Fruit fly (Drosophila melanogaster) whole organism, pupa: ENCODE results near the gene CG13917.

Experiments
- CG10348 ChIP-seq: fragments of 200-800 bp; sonication (Bioruptor generic); IDR thresholded peaks from 2 replicates; pipeline ENCODE4 v1.3.6; 2022; ENCODE audit warnings: missing biosample characterization, missing genetic modification characterization
- CG12605 ChIP-seq: fragments of 200-800 bp; sonication (Bioruptor generic); IDR thresholded peaks from 2 replicates; pipeline ENCODE4 v1.3.6; 2022; ENCODE audit warnings: missing biosample characterization, missing genetic modification characterization
- CG13204 ChIP-seq: fragments of 200-800 bp; sonication (Bioruptor generic); optimal IDR thresholded peaks from 2 replicates; lab custom pipeline; 2018; ENCODE audit warnings: missing biosample characterization, mild to moderate bottlenecking, missing genetic modification characterization, moderate library complexity
- CG14655 ChIP-seq: fragments of 200-800 bp; sonication (Bioruptor generic); optimal IDR thresholded peaks from 3 replicates; lab custom pipeline; 2017; ENCODE audit warnings: mild to moderate bottlenecking, missing biosample characterization, missing genetic modification reagents, missing genetic modification characterization
- CG15710 ChIP-seq: fragments of 200-800 bp; sonication (Bioruptor generic); optimal IDR thresholded peaks from 2 replicates; lab custom pipeline; 2018; ENCODE audit warnings: missing biosample characterization, mild to moderate bottlenecking, missing genetic modification characterization, moderate library complexity
- CG17806 ChIP-seq: fragments of 200-800 bp; sonication (Bioruptor generic); optimal IDR thresholded peaks from 2 replicates; lab custom pipeline; 2018; ENCODE audit warnings: missing biosample characterization, mild to moderate bottlenecking, missing genetic modification characterization, moderate library complexity
- CG32121 ChIP-seq: fragments of 200-800 bp; sonication (Bioruptor generic); IDR thresholded peaks from 2 replicates; pipeline ENCODE4 v1.3.6; 2022; ENCODE audit warnings: missing biosample characterization, missing genetic modification characterization
- CG34367 ChIP-seq: fragments of 200-800 bp; sonication (Bioruptor generic); optimal IDR thresholded peaks from 2 replicates; lab custom pipeline; 2018; ENCODE audit warnings: missing biosample characterization, mild to moderate bottlenecking, missing genetic modification characterization
- CG4496 ChIP-seq: fragments of 200-800 bp; sonication (Bioruptor generic); IDR thresholded peaks from 3 replicates; pipeline ENCODE4 v1.3.6; 2022; ENCODE audit warnings: missing biosample characterization, missing genetic modification characterization
- CG8159 ChIP-seq: fragments of 200-800 bp; sonication (Bioruptor generic); optimal IDR thresholded peaks from 3 replicates; lab custom pipeline; 2018; ENCODE audit warnings: missing biosample characterization, mild to moderate bottlenecking, missing genetic modification characterization, moderate library complexity
- CG8301 ChIP-seq: fragments of 200-800 bp; sonication (Bioruptor generic); optimal IDR thresholded peaks from 2 replicates; lab custom pipeline; 2018; ENCODE audit warnings: missing biosample characterization, mild to moderate bottlenecking, missing genetic modification characterization
- CG9948 ChIP-seq: fragments of 200-800 bp; sonication (Bioruptor generic); optimal IDR thresholded peaks from 2 replicates; lab custom pipeline; 2018; ENCODE audit warnings: missing biosample characterization, mild to moderate bottlenecking, missing genetic modification characterization, moderate library complexity
- D1 ChIP-seq: fragments of 200-800 bp; sonication (Bioruptor generic); optimal IDR thresholded peaks from 2 replicates; lab custom pipeline; 2018; ENCODE audit warnings: missing biosample characterization, mild to moderate bottlenecking, missing genetic modification characterization, moderate library complexity
- EcR ChIP-seq: fragments of 200-800 bp; sonication (Bioruptor generic); optimal IDR thresholded peaks from 3 replicates; lab custom pipeline; 2019; ENCODE audit warnings: missing biosample characterization, missing genetic modification characterization, mild to moderate bottlenecking, moderate library complexity, missing genetic modification reagents
- Ets98B ChIP-seq: fragments of 200-800 bp; sonication (Bioruptor generic); IDR thresholded peaks from 2 replicates; pipeline ENCODE4 v1.3.6; 2022; ENCODE audit warnings: missing biosample characterization, missing genetic modification characterization
- Pif1A ChIP-seq: fragments of 200-800 bp; sonication (Bioruptor generic); optimal IDR thresholded peaks from 3 replicates; lab custom pipeline; 2016; ENCODE audit warnings: missing biosample characterization, missing genetic modification characterization
- Pif1B ChIP-seq: fragments of 200-800 bp; sonication (Bioruptor generic); optimal IDR thresholded peaks from 3 replicates; lab custom pipeline; 2016; ENCODE audit warnings: missing biosample characterization, missing genetic modification characterization
- Snoo ChIP-seq: fragments of 200-800 bp; sonication (Bioruptor generic); optimal IDR thresholded peaks from 3 replicates; lab custom pipeline; 2017; ENCODE audit warnings: missing biosample characterization, mild to moderate bottlenecking, missing genetic modification characterization, inconsistent platforms
- fd96Ca ChIP-seq: fragments of 200-800 bp; sonication (Bioruptor generic); IDR thresholded peaks from 3 replicates; pipeline ENCODE4 v1.3.6; 2022; ENCODE audit warnings: missing biosample characterization, missing genetic modification characterization
- gl ChIP-seq: fragments of 200-800 bp; sonication (Bioruptor generic); optimal IDR thresholded peaks from 2 replicates; lab custom pipeline; 2018; ENCODE audit warnings: missing biosample characterization, mild to moderate bottlenecking, missing genetic modification characterization
- rn ChIP-seq: fragments of 200-800 bp; sonication (Bioruptor generic); IDR thresholded peaks from 2 replicates; pipeline ENCODE4 v1.3.6; 2022; ENCODE audit warnings: missing biosample characterization, missing genetic modification characterization

The CG13917 gene

DNA sequence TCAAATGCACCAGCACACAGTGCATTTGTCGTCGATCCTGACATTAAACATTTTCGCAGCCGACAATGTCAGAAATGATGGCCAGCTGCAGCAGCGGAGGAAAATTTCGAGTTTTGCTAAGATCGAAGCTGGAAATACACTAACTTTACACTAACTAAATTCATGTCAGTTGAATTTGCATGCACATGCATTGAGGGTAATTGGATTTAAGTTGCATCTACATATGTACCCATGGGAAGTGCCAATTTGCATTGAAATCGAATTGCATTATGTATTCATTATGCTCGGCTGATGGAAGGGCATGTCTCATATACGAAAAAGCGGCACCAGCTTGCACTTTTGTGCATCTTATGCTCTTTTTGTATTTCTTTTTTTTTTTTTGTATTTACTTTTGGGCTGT lies 8.3 kb downstream of the CG13917 start:
- TF ChIP-seq rn: peak; percentile 93
- peak; percentile 90 for TF ChIP-seq Snoo
- peak; percentile 71 for TF ChIP-seq CG9948
- peak; percentile 79 for TF ChIP-seq CG17806 (tag; lab: Kevin White, UChicago)
- TF ChIP-seq CG12605 (GFP tag; lab: Robert Waterston, UW): peak; percentile 88
- peak; percentile 67 for TF ChIP-seq gl
- TF ChIP-seq CG8301 (tag; lab: Kevin White, UChicago): peak; percentile 86
- no peak for TF ChIP-seq D1 (tag; lab: Kevin White, UChicago)
- peak; percentile 84 for TF ChIP-seq Pif1B (GFP tag; lab: Kevin White, UChicago)
- peak; percentile 96 for TF ChIP-seq CG4496 (GFP tag; lab: Robert Waterston, UW)
- no peak for TF ChIP-seq CG13204 (GFP tag; lab: Kevin White, UChicago)
- peak; percentile 97 for TF ChIP-seq fd96Ca (GFP tag; lab: Robert Waterston, UW)
- TF ChIP-seq Ets98B: peak; percentile 97
- peak; percentile 87 for TF ChIP-seq CG14655 (GFP tag; lab: Kevin White, UChicago)
- peak; percentile 83 for TF ChIP-seq CG8159
- TF ChIP-seq CG34367 (tag; lab: Kevin White, UChicago): peak; percentile 30
- TF ChIP-seq EcR (GFP tag; lab: Kevin White, UChicago): no peak
- TF ChIP-seq CG32121 (GFP tag; lab: Robert Waterston, UW): peak; percentile 95
- TF ChIP-seq CG10348 (GFP tag; lab: Robert Waterston, UW): peak; percentile 82
- peak; percentile 90 for TF ChIP-seq Pif1A (GFP tag; lab: Kevin White, UChicago)
- peak; percentile 62 for TF ChIP-seq CG15710 (tag; lab: Kevin White, UChicago)

dm6 chr3L:1586266-1587054 lies 10.0 kb downstream of the CG13917 start:
- peak; percentile 68 for TF ChIP-seq fd96Ca (GFP tag; lab: Robert Waterston, UW)
- no peak for TF ChIP-seq CG10348 (GFP tag; lab: Robert Waterston, UW)
- TF ChIP-seq CG34367 (tag; lab: Kevin White, UChicago): peak; percentile 9
- peak; percentile 77 for TF ChIP-seq EcR (GFP tag; lab: Kevin White, UChicago)
- TF ChIP-seq CG17806 (tag; lab: Kevin White, UChicago): peak; percentile 47
- peak; percentile 82 for TF ChIP-seq CG14655 (GFP tag; lab: Kevin White, UChicago)
- peak; percentile 23 for TF ChIP-seq CG9948
- peak; percentile 55 for TF ChIP-seq CG8159
- TF ChIP-seq CG13204 (GFP tag; lab: Kevin White, UChicago): peak; percentile 46
- peak; percentile 88 for TF ChIP-seq Pif1B (GFP tag; lab: Kevin White, UChicago)
- peak; percentile 53 for TF ChIP-seq gl
- TF ChIP-seq Snoo: peak; percentile 31
- peak; percentile 59 for TF ChIP-seq CG8301 (tag; lab: Kevin White, UChicago)
- peak; percentile 81 for TF ChIP-seq CG4496 (GFP tag; lab: Robert Waterston, UW)
- TF ChIP-seq D1 (tag; lab: Kevin White, UChicago): no peak
- 0 out of 2 replicates have a peak, but pooled peaks have one; percentile 12 for TF ChIP-seq rn
- TF ChIP-seq Ets98B: peak; percentile 85
- TF ChIP-seq CG12605 (GFP tag; lab: Robert Waterston, UW): peak; percentile 92
- peak; percentile 60; the same call in 1 of the 2 replicates for TF ChIP-seq CG32121 (GFP tag; lab: Robert Waterston, UW)
- no peak for TF ChIP-seq CG15710 (tag; lab: Kevin White, UChicago)
- peak; percentile 76 for TF ChIP-seq Pif1A (GFP tag; lab: Kevin White, UChicago)

DNA sequence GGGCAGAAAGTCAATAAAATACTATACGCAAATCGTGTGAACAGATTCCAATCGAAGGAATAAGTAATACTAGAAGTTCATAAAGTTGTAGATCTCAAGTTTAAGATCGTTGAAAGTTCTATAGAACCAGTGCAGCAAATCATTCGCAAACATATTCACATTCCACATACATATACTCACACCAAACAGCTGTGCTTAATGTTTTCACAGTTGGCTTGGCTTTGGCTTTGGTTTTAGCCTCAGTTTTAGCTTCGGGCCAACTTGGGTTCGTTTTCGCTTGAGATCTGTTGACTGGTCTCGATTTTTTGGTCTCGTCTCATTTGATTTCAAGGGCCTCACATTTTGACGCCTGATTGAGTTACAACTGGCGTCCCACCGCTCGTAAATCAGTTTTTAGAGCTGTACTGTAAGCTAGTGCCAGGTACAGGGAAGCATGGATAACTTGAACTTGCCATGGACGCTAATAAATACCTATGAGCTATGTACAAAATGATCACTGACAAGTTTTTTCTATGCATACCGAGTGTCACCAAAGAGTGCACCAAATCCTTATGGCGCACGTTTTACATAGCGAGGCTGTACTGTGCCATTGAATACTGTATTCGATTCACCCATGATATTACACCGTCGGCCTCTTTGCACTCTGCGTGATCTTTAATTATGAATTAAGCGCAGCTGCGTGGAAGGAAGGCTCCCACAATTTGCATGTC lies 10.8 kb downstream of the CG13917 start:
- TF ChIP-seq CG9948 (peak; percentile 75), CG34367 (tag; lab: Kevin White, UChicago) (peak; percentile 85), D1 (tag; lab: Kevin White, UChicago) (no peak), CG4496 (GFP tag; lab: Robert Waterston, UW) (peak; percentile 86), CG15710 (tag; lab: Kevin White, UChicago) (peak; percentile 89), Pif1A (GFP tag; lab: Kevin White, UChicago) (peak; percentile 78), CG8159 (peak; percentile 85), CG10348 (GFP tag; lab: Robert Waterston, UW) (0 out of 2 replicates have a peak, but pooled peaks have one; percentile 53), CG12605 (GFP tag; lab: Robert Waterston, UW) (peak; percentile 47; the same call in 1 of the 2 replicates), Pif1B (GFP tag; lab: Kevin White, UChicago) (peak; percentile 79), Snoo (peak; percentile 70), gl (peak; percentile 79), CG32121 (GFP tag; lab: Robert Waterston, UW) (peak; percentile 79), Ets98B (peak; percentile 80), fd96Ca (GFP tag; lab: Robert Waterston, UW) (peak; percentile 85), CG13204 (GFP tag; lab: Kevin White, UChicago) (peak; percentile 79), CG14655 (GFP tag; lab: Kevin White, UChicago) (peak; percentile 72), rn (peak; percentile 53), CG17806 (tag; lab: Kevin White, UChicago) (peak; percentile 81), CG8301 (tag; lab: Kevin White, UChicago) (peak; percentile 64), EcR (GFP tag; lab: Kevin White, UChicago) (peak; percentile 4)

dm6 chr3L:1590194-1590593 lies 13.7 kb downstream of the CG13917 start:
- TF ChIP-seq CG15710 (tag; lab: Kevin White, UChicago) (no peak), CG9948 (no peak), CG10348 (GFP tag; lab: Robert Waterston, UW) (no peak), CG8159 (no peak), Ets98B (no peak)
